Fruit fly (Drosophila melanogaster) whole organism, embryonic: ENCODE results near the gene SamDC.
A peak's percentile ranks its signal among the peaks of the same experiment; 100 is the strongest.

Experiments used
- Atf-2 ChIP-seq: fragments of 200-800 bp; sonication (Bioruptor generic); optimal IDR thresholded peaks from 2 replicates; lab custom pipeline; 2016; ENCODE audit warnings: missing biosample characterization, missing genetic modification characterization
- B-H2 ChIP-seq: fragments of 200-800 bp; sonication (Bioruptor generic); optimal IDR thresholded peaks from 2 replicates; lab custom pipeline; 2018; ENCODE audit warnings: missing biosample characterization, mild to moderate bottlenecking, missing genetic modification characterization
- Blimp-1 ChIP-seq: fragments of 200-800 bp; sonication (Bioruptor generic); optimal IDR thresholded peaks from 3 replicates; lab custom pipeline; 2018; ENCODE audit warnings: missing biosample characterization, missing genetic modification characterization, mild to moderate bottlenecking, moderate library complexity, missing genetic modification reagents
- CG13287 ChIP-seq: fragments of 200-800 bp; sonication (Bioruptor generic); IDR thresholded peaks from 2 replicates; pipeline ENCODE4 v1.3.6; 2022; ENCODE audit warnings: missing biosample characterization, missing genetic modification characterization; ENCODE audit not compliant: partially characterized antibody
- CG14860 ChIP-seq: fragments of 200-800 bp; sonication (Bioruptor generic); IDR thresholded peaks from 3 replicates; pipeline ENCODE4 v1.3.6; 2022; ENCODE audit warnings: missing biosample characterization, missing genetic modification characterization; ENCODE audit not compliant: partially characterized antibody
- CG15514 ChIP-seq: fragments of 200-800 bp; sonication (Bioruptor generic); optimal IDR thresholded peaks from 3 replicates; lab custom pipeline; 2017; ENCODE audit warnings: missing biosample characterization, missing genetic modification characterization, mild to moderate bottlenecking, moderate library complexity, missing genetic modification reagents
- CG16813 ChIP-seq: fragments of 200-800 bp; sonication (Bioruptor generic); IDR thresholded peaks from 3 replicates; pipeline ENCODE4 v1.3.6; 2022; ENCODE audit warnings: missing biosample characterization, missing genetic modification characterization; ENCODE audit not compliant: partially characterized antibody
- CG17186 ChIP-seq: fragments of 200-800 bp; sonication (Bioruptor generic); optimal IDR thresholded peaks from 3 replicates; lab custom pipeline; 2017; ENCODE audit warnings: missing biosample characterization, missing genetic modification reagents, missing genetic modification characterization
- CG17829 ChIP-seq: fragments of 200-800 bp; optimal IDR thresholded peaks from 2 replicates; lab custom pipeline; 2019; ENCODE audit warnings: missing biosample characterization, mild to moderate bottlenecking, missing genetic modification characterization, moderate library complexity
- CG17912 ChIP-seq: fragments of 200-800 bp; sonication (Bioruptor generic); optimal IDR thresholded peaks from 2 replicates; lab custom pipeline; 2018; ENCODE audit warnings: missing biosample characterization, mild to moderate bottlenecking, missing genetic modification characterization
- CG18011 ChIP-seq: fragments of 200-800 bp; sonication (Bioruptor generic); optimal IDR thresholded peaks from 2 replicates; lab custom pipeline; 2017; ENCODE audit warnings: missing biosample characterization, missing genetic modification characterization, mild to moderate bottlenecking, moderate library complexity, missing genotype
- CG30403 ChIP-seq: fragments of 200-800 bp; sonication (Bioruptor generic); optimal IDR thresholded peaks from 3 replicates; lab custom pipeline; 2016; ENCODE audit warnings: missing biosample characterization, missing genetic modification characterization
- CG31365 ChIP-seq: fragments of 200-800 bp; sonication (Bioruptor generic); optimal IDR thresholded peaks from 2 replicates; lab custom pipeline; 2018; ENCODE audit warnings: missing biosample characterization, mild to moderate bottlenecking, missing genetic modification characterization
- CG3163 ChIP-seq: fragments of 200-800 bp; sonication (Bioruptor generic); optimal IDR thresholded peaks from 3 replicates; lab custom pipeline; 2016; ENCODE audit warnings: missing biosample characterization, missing genetic modification characterization
- CG4820 ChIP-seq: fragments of 200-800 bp; sonication (Bioruptor generic); optimal IDR thresholded peaks from 3 replicates; lab custom pipeline; 2016; ENCODE audit warnings: missing biosample characterization, missing genetic modification characterization
- CG6791 ChIP-seq: fragments of 200-800 bp; sonication (Bioruptor generic); IDR thresholded peaks from 3 replicates; pipeline ENCODE4 v1.3.6; 2022; ENCODE audit warnings: missing biosample characterization, missing genetic modification characterization; ENCODE audit not compliant: partially characterized antibody
- CG8290 ChIP-seq, 3 experiments: fragments of 200-800 bp; sonication (Bioruptor generic); optimal IDR thresholded peaks; 2 replicates each; lab custom pipeline; 2016 to 2019; ENCODE audit warnings: missing biosample characterization in 3 of 3, missing genetic modification characterization in 3 of 3, mild to moderate bottlenecking in 2 of 3, moderate library complexity in 1 of 3
- CTCF ChIP-seq: fragments of 200-800 bp; sonication (Bioruptor generic); optimal IDR thresholded peaks from 2 replicates; lab custom pipeline; 2017; ENCODE audit warnings: missing biosample characterization, mild to moderate bottlenecking, missing genetic modification characterization, moderate library complexity
- D19A ChIP-seq: fragments of 200-800 bp; optimal IDR thresholded peaks from 3 replicates; lab custom pipeline; 2019; ENCODE audit warnings: missing biosample characterization, mild to moderate bottlenecking, missing genetic modification characterization, moderate library complexity
- D19B ChIP-seq: fragments of 200-800 bp; sonication (Bioruptor generic); optimal IDR thresholded peaks from 2 replicates; lab custom pipeline; 2017; ENCODE audit warnings: missing biosample characterization, mild to moderate bottlenecking, missing genetic modification characterization
- Dref ChIP-seq: fragments of 200-800 bp; sonication (Bioruptor generic); IDR thresholded peaks from 2 replicates; pipeline ENCODE4 v1.3.6; 2022; ENCODE audit warnings: missing biosample characterization, missing genetic modification characterization
- HLH4C ChIP-seq: fragments of 200-800 bp; sonication (Bioruptor generic); IDR thresholded peaks from 3 replicates; pipeline ENCODE4 v1.3.6; 2022; ENCODE audit warnings: missing biosample characterization, missing genetic modification characterization; ENCODE audit not compliant: partially characterized antibody
- MBD-R2 ChIP-seq: fragments of 200-800 bp; sonication (Bioruptor generic); IDR thresholded peaks from 2 replicates; pipeline ENCODE4 v1.3.6; 2022; ENCODE audit warnings: missing biosample characterization, missing genetic modification characterization
- MESR4 ChIP-seq: fragments of 200-800 bp; sonication (Bioruptor generic); optimal IDR thresholded peaks from 2 replicates; lab custom pipeline; 2018; ENCODE audit warnings: missing biosample characterization, mild to moderate bottlenecking, missing genetic modification characterization, moderate library complexity
- Nf-YC ChIP-seq: fragments of 200-800 bp; optimal IDR thresholded peaks from 3 replicates; lab custom pipeline; 2019; ENCODE audit warnings: missing biosample characterization, mild to moderate bottlenecking, missing genetic modification characterization, moderate library complexity
- Pdp1 ChIP-seq, 2 experiments: fragments of 200-800 bp; sonication (Bioruptor generic); optimal IDR thresholded peaks; 3 replicates each; lab custom pipeline; 2016; ENCODE audit warnings: missing biosample characterization in 2 of 2, missing genetic modification characterization in 2 of 2, mild to moderate bottlenecking in 1 of 2, moderate library complexity in 1 of 2
- Ravus ChIP-seq: fragments of 200-800 bp; sonication (Bioruptor generic); IDR thresholded peaks from 2 replicates; pipeline ENCODE4 v1.3.6; 2022; ENCODE audit warnings: missing biosample characterization, missing genetic modification characterization
- Scr ChIP-seq: fragments of 200-800 bp; sonication (Bioruptor generic); IDR thresholded peaks from 2 replicates; pipeline ENCODE4 v1.3.6; 2022; ENCODE audit warnings: missing biosample characterization, missing genetic modification characterization; ENCODE audit not compliant: partially characterized antibody
- Sox100B ChIP-seq: fragments of 200-800 bp; sonication (Bioruptor generic); optimal IDR thresholded peaks from 3 replicates; lab custom pipeline; 2018; ENCODE audit warnings: missing biosample characterization, mild to moderate bottlenecking, missing genetic modification characterization
- Sry-δ ChIP-seq: fragments of 200-800 bp; sonication (Bioruptor generic); optimal IDR thresholded peaks from 2 replicates; lab custom pipeline; 2016; ENCODE audit warnings: missing biosample characterization, missing genetic modification characterization
- Xbp1 ChIP-seq: fragments of 200-800 bp; sonication (Bioruptor generic); optimal IDR thresholded peaks from 3 replicates; lab custom pipeline; 2016; ENCODE audit warnings: missing biosample characterization, mild to moderate bottlenecking, missing genetic modification characterization
- YL-1 ChIP-seq: fragments of 200-800 bp; sonication (Bioruptor generic); optimal IDR thresholded peaks from 3 replicates; lab custom pipeline; 2017; ENCODE audit warnings: missing biosample characterization, mild to moderate bottlenecking, missing genetic modification characterization
- ato ChIP-seq: fragments of 200-800 bp; sonication (Bioruptor generic); IDR thresholded peaks from 2 replicates; pipeline ENCODE4 v1.3.6; 2022; ENCODE audit warnings: missing biosample characterization, missing genetic modification characterization; ENCODE audit not compliant: partially characterized antibody
- bsh ChIP-seq, 2 experiments: fragments of 200-800 bp; sonication (Bioruptor generic); optimal IDR thresholded peaks; 2 replicates each; lab custom pipeline; 2017 to 2018; ENCODE audit warnings: mild to moderate bottlenecking in 2 of 2, missing biosample characterization in 2 of 2, missing genetic modification characterization in 2 of 2, moderate library complexity in 1 of 2
- caup ChIP-seq: fragments of 200-800 bp; sonication (Bioruptor generic); optimal IDR thresholded peaks from 3 replicates; lab custom pipeline; 2017; ENCODE audit warnings: missing biosample characterization, mild to moderate bottlenecking, missing genetic modification characterization, moderate library complexity; ENCODE audit not compliant: severe bottlenecking
- chm ChIP-seq: fragments of 200-800 bp; sonication (Bioruptor generic); IDR thresholded peaks from 2 replicates; pipeline ENCODE4 v1.3.6; 2022; ENCODE audit warnings: missing biosample characterization, missing genetic modification characterization
- chn ChIP-seq: fragments of 200-800 bp; sonication (Bioruptor generic); optimal IDR thresholded peaks from 2 replicates; lab custom pipeline; 2016; ENCODE audit warnings: missing biosample characterization, missing genetic modification characterization
- fd64A ChIP-seq: fragments of 200-800 bp; sonication (Bioruptor generic); optimal IDR thresholded peaks from 3 replicates; lab custom pipeline; 2018; ENCODE audit warnings: missing biosample characterization, mild to moderate bottlenecking, missing genetic modification characterization
- gsb ChIP-seq: fragments of 200-800 bp; sonication (Bioruptor generic); IDR thresholded peaks from 2 replicates; pipeline ENCODE4 v1.3.6; 2022; ENCODE audit warnings: missing biosample characterization, missing genetic modification characterization
- hb ChIP-seq: fragments of 200-800 bp; sonication (Bioruptor generic); IDR thresholded peaks from 3 replicates; pipeline ENCODE4 v1.3.6; 2022; ENCODE audit warnings: missing biosample characterization, missing genetic modification characterization; ENCODE audit not compliant: partially characterized antibody
- her ChIP-seq: fragments of 200-800 bp; sonication (Bioruptor generic); optimal IDR thresholded peaks from 2 replicates; lab custom pipeline; 2016; ENCODE audit warnings: missing biosample characterization, missing genetic modification characterization
- inv ChIP-seq: fragments of 200-800 bp; sonication (Bioruptor generic); IDR thresholded peaks from 2 replicates; pipeline ENCODE4 v1.3.6; 2022; ENCODE audit warnings: missing biosample characterization, missing genetic modification characterization; ENCODE audit not compliant: partially characterized antibody
- jumu ChIP-seq: fragments of 200-800 bp; sonication (Bioruptor generic); optimal IDR thresholded peaks from 3 replicates; lab custom pipeline; 2016; ENCODE audit warnings: missing biosample characterization, missing genetic modification characterization
- luna ChIP-seq: fragments of 200-800 bp; sonication (Bioruptor generic); optimal IDR thresholded peaks from 2 replicates; lab custom pipeline; 2016; ENCODE audit warnings: missing biosample characterization, missing genetic modification characterization
- nerfin-1 ChIP-seq: fragments of 200-800 bp; sonication (Bioruptor generic); optimal IDR thresholded peaks from 3 replicates; lab custom pipeline; 2019; ENCODE audit warnings: missing biosample characterization, mild to moderate bottlenecking, missing genetic modification characterization, moderate library complexity
- slou ChIP-seq: fragments of 200-800 bp; sonication (Bioruptor generic); optimal IDR thresholded peaks from 3 replicates; lab custom pipeline; 2016; ENCODE audit warnings: missing biosample characterization, missing genetic modification characterization
- tna ChIP-seq: fragments of 200-800 bp; sonication (Bioruptor generic); IDR thresholded peaks from 2 replicates; pipeline ENCODE4 v1.3.6; 2022; ENCODE audit warnings: missing biosample characterization, missing genetic modification characterization; ENCODE audit not compliant: partially characterized antibody
- vnd ChIP-seq: fragments of 200-800 bp; sonication (Bioruptor generic); IDR thresholded peaks from 3 replicates; pipeline ENCODE4 v1.3.6; 2022; ENCODE audit warnings: missing biosample characterization, missing genetic modification characterization; ENCODE audit not compliant: partially characterized antibody

Gene SamDC

DNA sequence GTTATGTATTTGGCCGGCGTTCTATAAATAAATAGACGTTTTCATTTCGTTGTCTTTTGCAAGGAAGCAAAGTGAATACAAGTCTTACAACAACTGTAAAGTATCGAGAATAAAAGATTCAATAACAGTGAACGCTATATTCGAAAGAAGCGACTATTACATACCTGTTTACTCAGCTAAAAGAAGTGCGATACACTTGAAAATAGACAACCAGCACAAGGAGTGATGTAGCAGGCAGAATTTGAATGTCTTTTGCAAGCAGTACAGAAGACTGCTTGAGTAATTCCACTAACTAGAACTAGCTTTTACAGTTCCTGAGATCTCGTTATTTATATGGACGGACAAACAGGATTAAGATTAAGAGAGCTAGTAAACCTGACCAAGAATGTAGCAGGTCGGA, 41.0 kb upstream of the SamDC start (continued):
- no peak for TF ChIP-seq Ravus (GFP tag; lab: Robert Waterston, UW)
- peak; percentile 28 for TF ChIP-seq luna
- TF ChIP-seq nerfin-1 (tag; lab: Kevin White, UChicago): peak; percentile 31
- TF ChIP-seq Xbp1 (GFP tag; lab: Kevin White, UChicago): peak; percentile 1
- TF ChIP-seq Pdp1 (GFP tag; optimal IDR thresholded peaks at IDR 0.05; lab: Kevin White, UChicago): peak in 1 of 2 experiments; percentile 78
- no peak for TF ChIP-seq bsh (GFP tag; optimal IDR thresholded peaks at IDR 0.05; lab: Kevin White, UChicago)
- peak; percentile 5 for TF ChIP-seq CG4820 (GFP tag; lab: Kevin White, UChicago)
- peak; percentile 3 for TF ChIP-seq CG3163 (GFP tag; lab: Kevin White, UChicago)
- peak; percentile 16 for TF ChIP-seq her (GFP tag; lab: Kevin White, UChicago)
- TF ChIP-seq B-H2: peak; percentile 30
- TF ChIP-seq Blimp-1: no peak
- TF ChIP-seq CG16813: peak; percentile 91
- no peak for TF ChIP-seq CG17186 (GFP tag; lab: Kevin White, UChicago)
- peak; percentile 60 for TF ChIP-seq tna (GFP tag; lab: Robert Waterston, UW)
- peak; percentile 97 for TF ChIP-seq CG18011 (GFP tag; lab: Kevin White, UChicago)
- peak; percentile 8 for TF ChIP-seq CG17829 (tag; lab: Kevin White, UChicago)
- peak; percentile 88; the same call in 2 of the 3 replicates for TF ChIP-seq hb (GFP tag; lab: Robert Waterston, UW)
- peak; percentile 26 for TF ChIP-seq jumu (GFP tag; lab: Kevin White, UChicago)
- peak; percentile 92 for TF ChIP-seq CG6791 (GFP tag; lab: Robert Waterston, UW)
- TF ChIP-seq Sox100B (GFP tag; lab: Kevin White, UChicago): no peak
- no peak for TF ChIP-seq CG30403 (GFP tag; lab: Kevin White, UChicago)
- TF ChIP-seq vnd: no peak; the same call in 2 of the 3 replicates
- TF ChIP-seq caup (GFP tag; lab: Kevin White, UChicago): peak; percentile 10
- TF ChIP-seq HLH4C (GFP tag; lab: Robert Waterston, UW): peak; percentile 79
- TF ChIP-seq MESR4: peak; percentile 25
- peak; percentile 71 for TF ChIP-seq ato
- peak; percentile 74 for TF ChIP-seq D19B (GFP tag; lab: Kevin White, UChicago)
- TF ChIP-seq Scr (GFP tag; lab: Robert Waterston, UW): peak; percentile 44; the same call in 1 of the 2 replicates
- TF ChIP-seq CG14860 (GFP tag; lab: Robert Waterston, UW): peak; percentile 84; the same call in 2 of the 3 replicates
- TF ChIP-seq gsb (GFP tag; lab: Robert Waterston, UW): no peak
- peak; percentile 64 for TF ChIP-seq CG13287 (GFP tag; lab: Robert Waterston, UW)
- peak; percentile 98 for TF ChIP-seq CG8290 (GFP tag; optimal IDR thresholded peaks at IDR 0.05; lab: Kevin White, UChicago)
- TF ChIP-seq CG8290 (tag; optimal IDR thresholded peaks at IDR 0.05; lab: Kevin White, UChicago): peak; percentile 87 to 91
- TF ChIP-seq CTCF (GFP tag; lab: Kevin White, UChicago): peak; percentile 20
- no peak for TF ChIP-seq slou (GFP tag; lab: Kevin White, UChicago)
- TF ChIP-seq YL-1 (GFP tag; lab: Kevin White, UChicago): peak; percentile 57
- TF ChIP-seq MBD-R2 (GFP tag; lab: Robert Waterston, UW): peak; percentile 85
- no peak for TF ChIP-seq chm
- peak; percentile 98 for TF ChIP-seq CG31365 (tag; lab: Kevin White, UChicago)
- peak; percentile 83 for TF ChIP-seq CG15514 (GFP tag; lab: Kevin White, UChicago)
- peak; percentile 35 for TF ChIP-seq inv
- no peak for TF ChIP-seq Atf-2 (GFP tag; lab: Kevin White, UChicago)
- TF ChIP-seq Nf-YC (tag; lab: Kevin White, UChicago): peak; percentile 71
- TF ChIP-seq Dref (GFP tag; lab: Robert Waterston, UW): peak; percentile 37; the same call in 1 of the 2 replicates
- peak; percentile 24 for TF ChIP-seq Sry-δ (GFP tag; lab: Kevin White, UChicago)
- peak; percentile 53 for TF ChIP-seq D19A (tag; lab: Kevin White, UChicago)
- TF ChIP-seq CG17912: peak; percentile 61
- no peak for TF ChIP-seq fd64A (GFP tag; lab: Kevin White, UChicago)
- TF ChIP-seq chn (GFP tag; lab: Kevin White, UChicago): no peak
